Fruit fly (Drosophila melanogaster) whole organism, embryonic: Measurements from ENCODE around the gene CG34039.

Experiments used
- Abd-B ChIP-seq: fragments of 200-800 bp; sonication (Bioruptor generic); optimal IDR thresholded peaks from 2 replicates; lab custom pipeline; 2018; ENCODE audit warnings: missing biosample characterization, mild to moderate bottlenecking, missing genetic modification characterization, moderate library complexity
- Atf6 ChIP-seq: fragments of 200-800 bp; sonication (Bioruptor generic); IDR thresholded peaks from 2 replicates; pipeline ENCODE4 v1.3.6; 2022; ENCODE audit warnings: missing biosample characterization, missing genetic modification characterization
- B-H2 ChIP-seq: fragments of 200-800 bp; sonication (Bioruptor generic); optimal IDR thresholded peaks from 2 replicates; lab custom pipeline; 2018; ENCODE audit warnings: missing biosample characterization, mild to moderate bottlenecking, missing genetic modification characterization
- C15 ChIP-seq: fragments of 200-800 bp; sonication (Bioruptor generic); IDR thresholded peaks from 3 replicates; pipeline ENCODE4 v1.3.6; 2022; ENCODE audit warnings: missing biosample characterization, missing genetic modification characterization
- CG10209 ChIP-seq: fragments of 200-800 bp; sonication (Bioruptor generic); optimal IDR thresholded peaks from 3 replicates; lab custom pipeline; 2017; ENCODE audit warnings: missing biosample characterization, mild to moderate bottlenecking, missing genetic modification characterization, missing genetic modification reagents
- CG11696 ChIP-seq: fragments of 200-800 bp; sonication (Bioruptor generic); IDR thresholded peaks from 2 replicates; pipeline ENCODE4 v1.3.6; 2022; ENCODE audit warnings: missing biosample characterization, missing genetic modification characterization
- CG14441 ChIP-seq: fragments of 200-800 bp; sonication (Bioruptor generic); IDR thresholded peaks from 2 replicates; pipeline ENCODE4 v1.3.6; 2022; ENCODE audit warnings: missing biosample characterization, missing genetic modification characterization
- CG14860 ChIP-seq: fragments of 200-800 bp; sonication (Bioruptor generic); IDR thresholded peaks from 3 replicates; pipeline ENCODE4 v1.3.6; 2022; ENCODE audit warnings: missing biosample characterization, missing genetic modification characterization; ENCODE audit not compliant: partially characterized antibody
- CG15696 ChIP-seq: fragments of 200-800 bp; sonication (Bioruptor generic); optimal IDR thresholded peaks from 2 replicates; lab custom pipeline; 2019; ENCODE audit warnings: missing biosample characterization, mild to moderate bottlenecking, missing genetic modification characterization, moderate library complexity
- CG16779 ChIP-seq: fragments of 200-800 bp; sonication (Bioruptor generic); IDR thresholded peaks from 2 replicates; pipeline ENCODE4 v1.3.6; 2022; ENCODE audit warnings: missing biosample characterization, missing genetic modification characterization
- CG17829 ChIP-seq: fragments of 200-800 bp; optimal IDR thresholded peaks from 2 replicates; lab custom pipeline; 2019; ENCODE audit warnings: missing biosample characterization, mild to moderate bottlenecking, missing genetic modification characterization, moderate library complexity
- CG17912 ChIP-seq: fragments of 200-800 bp; sonication (Bioruptor generic); optimal IDR thresholded peaks from 2 replicates; lab custom pipeline; 2018; ENCODE audit warnings: missing biosample characterization, mild to moderate bottlenecking, missing genetic modification characterization
- CG18262 ChIP-seq: fragments of 200-800 bp; optimal IDR thresholded peaks from 3 replicates; lab custom pipeline; 2019; ENCODE audit warnings: missing biosample characterization, mild to moderate bottlenecking, missing genetic modification characterization, moderate library complexity
- CG18764 ChIP-seq: fragments of 200-800 bp; sonication (Bioruptor generic); optimal IDR thresholded peaks from 3 replicates; lab custom pipeline; 2016; ENCODE audit warnings: missing biosample characterization, missing genetic modification characterization
- CG2678 ChIP-seq: fragments of 200-800 bp; sonication (Bioruptor generic); optimal IDR thresholded peaks from 3 replicates; lab custom pipeline; 2019; ENCODE audit warnings: missing biosample characterization, mild to moderate bottlenecking, missing genetic modification characterization, moderate library complexity
- CG30403 ChIP-seq: fragments of 200-800 bp; sonication (Bioruptor generic); optimal IDR thresholded peaks from 3 replicates; lab custom pipeline; 2016; ENCODE audit warnings: missing biosample characterization, missing genetic modification characterization
- CG34224 ChIP-seq: fragments of 200-800 bp; sonication (Bioruptor generic); IDR thresholded peaks from 3 replicates; pipeline ENCODE4 v1.3.6; 2022; ENCODE audit warnings: missing biosample characterization, missing genetic modification characterization; ENCODE audit not compliant: partially characterized antibody
- CG4424 ChIP-seq: fragments of 200-800 bp; sonication (Bioruptor generic); optimal IDR thresholded peaks from 3 replicates; lab custom pipeline; 2016; ENCODE audit warnings: missing biosample characterization, missing genetic modification characterization
- CG4707 ChIP-seq: fragments of 200-800 bp; sonication (Bioruptor generic); optimal IDR thresholded peaks from 2 replicates; lab custom pipeline; 2018; ENCODE audit warnings: missing biosample characterization, mild to moderate bottlenecking, missing genetic modification characterization, moderate library complexity
- CG6175 ChIP-seq: fragments of 200-800 bp; sonication (Bioruptor generic); IDR thresholded peaks from 3 replicates; pipeline ENCODE4 v1.3.6; 2022; ENCODE audit warnings: missing biosample characterization, missing genetic modification characterization
- CG6254 ChIP-seq: fragments of 200-800 bp; sonication (Bioruptor generic); optimal IDR thresholded peaks from 3 replicates; lab custom pipeline; 2017; ENCODE audit warnings: mild to moderate bottlenecking, missing biosample characterization, missing genetic modification reagents, missing genetic modification characterization
- CG6689 ChIP-seq: fragments of 200-800 bp; sonication (Bioruptor generic); IDR thresholded peaks from 2 replicates; pipeline ENCODE4 v1.3.6; 2022; ENCODE audit warnings: missing biosample characterization, missing genetic modification characterization
- CG7271 ChIP-seq: fragments of 200-800 bp; sonication (Bioruptor generic); optimal IDR thresholded peaks from 2 replicates; lab custom pipeline; 2018; ENCODE audit warnings: missing biosample characterization, mild to moderate bottlenecking, missing genetic modification characterization, moderate library complexity
- CG8478 ChIP-seq: fragments of >200 bp; optimal IDR thresholded peaks from 2 replicates; lab custom pipeline; 2018
- CG8765 ChIP-seq: fragments of 200-800 bp; sonication (Bioruptor generic); IDR thresholded peaks from 2 replicates; pipeline ENCODE4 v1.3.6; 2022; ENCODE audit warnings: missing biosample characterization, missing genetic modification characterization
- Camta ChIP-seq: fragments of 200-800 bp; sonication (Bioruptor generic); optimal IDR thresholded peaks from 2 replicates; lab custom pipeline; 2016; ENCODE audit warnings: missing biosample characterization, missing genetic modification characterization
- Dfd ChIP-seq, 2 experiments: fragments of >200 bp; optimal IDR thresholded peaks; 2 replicates each; lab custom pipeline; 2017; ENCODE audit warnings: missing biosample characterization in 2 of 2, missing genetic modification characterization in 2 of 2
- ERR ChIP-seq: fragments of 200-800 bp; sonication (Bioruptor generic); optimal IDR thresholded peaks from 2 replicates; lab custom pipeline; 2016; ENCODE audit warnings: missing biosample characterization, missing genetic modification characterization
- HmgZ ChIP-seq: fragments of 200-800 bp; sonication (Bioruptor generic); optimal IDR thresholded peaks from 2 replicates; lab custom pipeline; 2018; ENCODE audit warnings: missing biosample characterization, mild to moderate bottlenecking, missing genetic modification characterization
- Hr3 ChIP-seq: fragments of 200-800 bp; sonication (Bioruptor generic); optimal IDR thresholded peaks from 3 replicates; lab custom pipeline; 2016; ENCODE audit warnings: missing biosample characterization, missing genetic modification characterization
- Myb ChIP-seq: fragments of 200-800 bp; sonication (Bioruptor generic); optimal IDR thresholded peaks from 2 replicates; lab custom pipeline; 2016; ENCODE audit warnings: missing biosample characterization, missing genetic modification characterization
- PHDP ChIP-seq: fragments of 200-800 bp; sonication (Bioruptor generic); optimal IDR thresholded peaks from 3 replicates; lab custom pipeline; 2018; ENCODE audit warnings: missing biosample characterization, mild to moderate bottlenecking, missing genetic modification characterization, moderate library complexity
- Ptx1 ChIP-seq: fragments of 200-800 bp; sonication (Bioruptor generic); IDR thresholded peaks from 2 replicates; pipeline ENCODE4 v1.3.6; 2022; ENCODE audit warnings: missing biosample characterization, missing genetic modification characterization
- Rfx ChIP-seq: fragments of 200-800 bp; sonication (Bioruptor generic); IDR thresholded peaks from 2 replicates; pipeline ENCODE4 v1.3.6; 2022; ENCODE audit warnings: missing biosample characterization, missing genetic modification characterization
- Sry-β ChIP-seq: fragments of 200-800 bp; sonication (Bioruptor generic); optimal IDR thresholded peaks from 2 replicates; lab custom pipeline; 2018; ENCODE audit warnings: missing biosample characterization, mild to moderate bottlenecking, missing genetic modification characterization, moderate library complexity
- cato ChIP-seq: fragments of 200-800 bp; sonication (Bioruptor generic); optimal IDR thresholded peaks from 2 replicates; lab custom pipeline; 2016; ENCODE audit warnings: missing biosample characterization, missing genetic modification characterization, borderline replicate concordance
- crp ChIP-seq, 2 experiments: fragments of 200-800 bp; sonication (Bioruptor generic); optimal IDR thresholded peaks; 2 replicates in 1 of 2; 3 replicates in 1 of 2; lab custom pipeline; 2017; ENCODE audit warnings: missing biosample characterization in 2 of 2, missing genetic modification characterization in 2 of 2, mild to moderate bottlenecking in 1 of 2, moderate library complexity in 1 of 2
- disco-r ChIP-seq: fragments of 200-800 bp; sonication (Bioruptor generic); optimal IDR thresholded peaks from 2 replicates; lab custom pipeline; 2016; ENCODE audit warnings: missing biosample characterization, missing genetic modification characterization
- ems ChIP-seq: fragments of 200-800 bp; sonication (Bioruptor generic); optimal IDR thresholded peaks from 3 replicates; lab custom pipeline; 2016; ENCODE audit warnings: missing biosample characterization, missing genetic modification characterization
- inv ChIP-seq: fragments of 200-800 bp; sonication (Bioruptor generic); IDR thresholded peaks from 2 replicates; pipeline ENCODE4 v1.3.6; 2022; ENCODE audit warnings: missing biosample characterization, missing genetic modification characterization; ENCODE audit not compliant: partially characterized antibody
- lmd ChIP-seq: fragments of 200-800 bp; sonication (Bioruptor generic); IDR thresholded peaks from 2 replicates; pipeline ENCODE4 v1.3.6; 2022; ENCODE audit warnings: missing biosample characterization, missing genetic modification characterization
- lola ChIP-seq, 3 experiments: fragments of >200 bp in 2 of 3; fragments of 200-800 bp in 1 of 3; sonication (Bioruptor generic) in 1 of 3; optimal IDR thresholded peaks; 2 replicates each; lab custom pipeline; 2017 to 2019; ENCODE audit warnings: missing biosample characterization in 3 of 3, missing genetic modification characterization in 3 of 3, mild to moderate bottlenecking in 1 of 3, moderate library complexity in 1 of 3
- maf-S ChIP-seq: fragments of 200-800 bp; sonication (Bioruptor generic); optimal IDR thresholded peaks from 2 replicates; lab custom pipeline; 2016; ENCODE audit warnings: missing biosample characterization, missing genetic modification characterization
- odd ChIP-seq: fragments of 200-800 bp; sonication (Bioruptor generic); optimal IDR thresholded peaks from 2 replicates; lab custom pipeline; 2017; ENCODE audit warnings: missing biosample characterization, mild to moderate bottlenecking, missing genetic modification characterization
- pzg ChIP-seq: fragments of 200-800 bp; sonication (Bioruptor generic); optimal IDR thresholded peaks from 3 replicates; lab custom pipeline; 2018; ENCODE audit warnings: missing biosample characterization, mild to moderate bottlenecking, missing genetic modification characterization, moderate library complexity
- ranshi ChIP-seq: fragments of 200-800 bp; sonication (Bioruptor generic); IDR thresholded peaks from 2 replicates; pipeline ENCODE4 v1.3.6; 2022; ENCODE audit warnings: missing biosample characterization, missing genetic modification characterization
- row ChIP-seq: fragments of 200-800 bp; sonication (Bioruptor generic); IDR thresholded peaks from 3 replicates; pipeline ENCODE4 v1.3.6; 2022; ENCODE audit warnings: missing biosample characterization, missing genetic modification characterization
- sens-2 ChIP-seq: fragments of 200-800 bp; sonication (Bioruptor generic); IDR thresholded peaks from 2 replicates; pipeline ENCODE4 v1.3.6; 2022; ENCODE audit warnings: missing biosample characterization, missing genetic modification characterization
- slbo ChIP-seq: fragments of 200-800 bp; sonication (Bioruptor generic); IDR thresholded peaks from 2 replicates; pipeline ENCODE4 v1.3.6; 2022; ENCODE audit warnings: missing biosample characterization, missing genetic modification characterization
- sr ChIP-seq: fragments of 200-800 bp; sonication (Bioruptor generic); IDR thresholded peaks from 3 replicates; pipeline ENCODE4 v1.3.6; 2022; ENCODE audit warnings: missing biosample characterization, missing genetic modification characterization
- toy ChIP-seq: fragments of 200-800 bp; sonication (Bioruptor generic); IDR thresholded peaks from 2 replicates; pipeline ENCODE4 v1.3.6; 2022; ENCODE audit warnings: missing biosample characterization, missing genetic modification characterization
- unpg ChIP-seq: fragments of 200-800 bp; sonication (Bioruptor generic); optimal IDR thresholded peaks from 3 replicates; lab custom pipeline; 2018; ENCODE audit warnings: missing biosample characterization, mild to moderate bottlenecking, missing genetic modification characterization, moderate library complexity

CG34039 gene

dm6 chr3L:14607620-14608019, 47.8 kb downstream of the CG34039 start (continued):
- no peak for TF ChIP-seq C15 (GFP tag; lab: Robert Waterston, UW)
- no peak for TF ChIP-seq ranshi (GFP tag; lab: Robert Waterston, UW)
- no peak for TF ChIP-seq CG2678 (tag; lab: Kevin White, UChicago)
- TF ChIP-seq CG10209 (GFP tag; lab: Kevin White, UChicago): no peak
- no peak for TF ChIP-seq sens-2 (GFP tag; lab: Robert Waterston, UW)
- no peak for TF ChIP-seq CG11696 (GFP tag; lab: Robert Waterston, UW)
- TF ChIP-seq lmd (GFP tag; lab: Robert Waterston, UW): no peak
- no peak for TF ChIP-seq HmgZ (tag; lab: Kevin White, UChicago)
- TF ChIP-seq CG17912 (GFP tag; lab: Kevin White, UChicago): no peak
- TF ChIP-seq crp (GFP tag; optimal IDR thresholded peaks at IDR 0.05; lab: Kevin White, UChicago): no peak
- no peak for TF ChIP-seq Rfx (GFP tag; lab: Robert Waterston, UW)
- no peak for TF ChIP-seq toy
- no peak for TF ChIP-seq disco-r
- TF ChIP-seq CG8478 (lab: Kevin White, UChicago): no peak
- TF ChIP-seq Camta (GFP tag; lab: Kevin White, UChicago): no peak
- no peak for TF ChIP-seq CG34224 (GFP tag; lab: Robert Waterston, UW)
- TF ChIP-seq slbo (GFP tag; lab: Robert Waterston, UW): no peak; the same call in 1 of the 2 replicates
- TF ChIP-seq row (GFP tag; lab: Robert Waterston, UW): peak; percentile 31; the same call in 2 of the 3 replicates
- TF ChIP-seq CG18262 (tag; lab: Kevin White, UChicago): no peak
- no peak for TF ChIP-seq Hr3
- peak; percentile 4 for TF ChIP-seq CG17829 (tag; lab: Kevin White, UChicago)
- TF ChIP-seq inv (GFP tag; lab: Robert Waterston, UW): no peak
- peak; percentile 1 for TF ChIP-seq CG30403
- no peak for TF ChIP-seq Myb
- TF ChIP-seq Ptx1 (GFP tag; lab: Robert Waterston, UW): 0 out of 2 replicates have a peak, but pooled peaks have one; percentile 25
- no peak for TF ChIP-seq sr (GFP tag; lab: Robert Waterston, UW)
- no peak for TF ChIP-seq maf-S (GFP tag; lab: Kevin White, UChicago)
- TF ChIP-seq B-H2 (GFP tag; lab: Kevin White, UChicago): no peak
- no peak for TF ChIP-seq Abd-B
- no peak for TF ChIP-seq PHDP (tag; lab: Kevin White, UChicago)
- no peak for TF ChIP-seq CG4707 (GFP tag; lab: Kevin White, UChicago)
- no peak for TF ChIP-seq CG18764 (GFP tag; lab: Kevin White, UChicago)
- TF ChIP-seq CG15696 (tag; lab: Kevin White, UChicago): no peak
- TF ChIP-seq ERR: no peak
- TF ChIP-seq CG16779 (GFP tag; lab: Robert Waterston, UW): no peak
- no peak for TF ChIP-seq pzg (GFP tag; lab: Kevin White, UChicago)
- TF ChIP-seq CG6254: peak; percentile 96
- TF ChIP-seq Dfd (GFP tag; optimal IDR thresholded peaks at IDR 0.05; lab: Kevin White, UChicago): no peak
- no peak for TF ChIP-seq CG14860 (GFP tag; lab: Robert Waterston, UW)
- no peak for TF ChIP-seq Atf6 (GFP tag; lab: Robert Waterston, UW)
- peak; percentile 49 for TF ChIP-seq Sry-β (GFP tag; lab: Kevin White, UChicago)
- TF ChIP-seq CG8765 (GFP tag; lab: Robert Waterston, UW): 0 out of 2 replicates have a peak, but pooled peaks have one; percentile 10
- no peak for TF ChIP-seq CG6689 (GFP tag; lab: Robert Waterston, UW)
- no peak for TF ChIP-seq ems (GFP tag; lab: Kevin White, UChicago)
- TF ChIP-seq unpg (GFP tag; lab: Kevin White, UChicago): no peak
- peak; percentile 5 for TF ChIP-seq CG7271 (tag; lab: Kevin White, UChicago)
- no peak for TF ChIP-seq lola (GFP tag; optimal IDR thresholded peaks at IDR 0.05; lab: Kevin White, UChicago)
- TF ChIP-seq CG6175 (GFP tag; lab: Robert Waterston, UW): no peak
- peak; percentile 16; the same call in 1 of the 2 replicates for TF ChIP-seq CG14441
- TF ChIP-seq odd: no peak
- no peak for TF ChIP-seq cato (GFP tag; lab: Kevin White, UChicago)
- peak; percentile 8 for TF ChIP-seq CG4424 (GFP tag; lab: Kevin White, UChicago)
